Fruit fly (Drosophila melanogaster) whole organism, pupa: ENCODE results near the gene CG31928.

ENCODE experiments used
- CG10348 ChIP-seq: fragments of 200-800 bp; sonication (Bioruptor generic); IDR thresholded peaks from 2 replicates; pipeline ENCODE4 v1.3.6; 2022; ENCODE audit warnings: missing biosample characterization, missing genetic modification characterization
- CG12605 ChIP-seq: fragments of 200-800 bp; sonication (Bioruptor generic); IDR thresholded peaks from 2 replicates; pipeline ENCODE4 v1.3.6; 2022; ENCODE audit warnings: missing biosample characterization, missing genetic modification characterization
- CG13204 ChIP-seq: fragments of 200-800 bp; sonication (Bioruptor generic); optimal IDR thresholded peaks from 2 replicates; lab custom pipeline; 2018; ENCODE audit warnings: missing biosample characterization, mild to moderate bottlenecking, missing genetic modification characterization, moderate library complexity
- CG14655 ChIP-seq: fragments of 200-800 bp; sonication (Bioruptor generic); optimal IDR thresholded peaks from 3 replicates; lab custom pipeline; 2017; ENCODE audit warnings: mild to moderate bottlenecking, missing biosample characterization, missing genetic modification reagents, missing genetic modification characterization
- CG15710 ChIP-seq: fragments of 200-800 bp; sonication (Bioruptor generic); optimal IDR thresholded peaks from 2 replicates; lab custom pipeline; 2018; ENCODE audit warnings: missing biosample characterization, mild to moderate bottlenecking, missing genetic modification characterization, moderate library complexity
- CG17806 ChIP-seq: fragments of 200-800 bp; sonication (Bioruptor generic); optimal IDR thresholded peaks from 2 replicates; lab custom pipeline; 2018; ENCODE audit warnings: missing biosample characterization, mild to moderate bottlenecking, missing genetic modification characterization, moderate library complexity
- CG32121 ChIP-seq: fragments of 200-800 bp; sonication (Bioruptor generic); IDR thresholded peaks from 2 replicates; pipeline ENCODE4 v1.3.6; 2022; ENCODE audit warnings: missing biosample characterization, missing genetic modification characterization
- CG34367 ChIP-seq: fragments of 200-800 bp; sonication (Bioruptor generic); optimal IDR thresholded peaks from 2 replicates; lab custom pipeline; 2018; ENCODE audit warnings: missing biosample characterization, mild to moderate bottlenecking, missing genetic modification characterization
- CG4496 ChIP-seq: fragments of 200-800 bp; sonication (Bioruptor generic); IDR thresholded peaks from 3 replicates; pipeline ENCODE4 v1.3.6; 2022; ENCODE audit warnings: missing biosample characterization, missing genetic modification characterization
- CG8159 ChIP-seq: fragments of 200-800 bp; sonication (Bioruptor generic); optimal IDR thresholded peaks from 3 replicates; lab custom pipeline; 2018; ENCODE audit warnings: missing biosample characterization, mild to moderate bottlenecking, missing genetic modification characterization, moderate library complexity
- CG8301 ChIP-seq: fragments of 200-800 bp; sonication (Bioruptor generic); optimal IDR thresholded peaks from 2 replicates; lab custom pipeline; 2018; ENCODE audit warnings: missing biosample characterization, mild to moderate bottlenecking, missing genetic modification characterization
- CG9948 ChIP-seq: fragments of 200-800 bp; sonication (Bioruptor generic); optimal IDR thresholded peaks from 2 replicates; lab custom pipeline; 2018; ENCODE audit warnings: missing biosample characterization, mild to moderate bottlenecking, missing genetic modification characterization, moderate library complexity
- D1 ChIP-seq: fragments of 200-800 bp; sonication (Bioruptor generic); optimal IDR thresholded peaks from 2 replicates; lab custom pipeline; 2018; ENCODE audit warnings: missing biosample characterization, mild to moderate bottlenecking, missing genetic modification characterization, moderate library complexity
- EcR ChIP-seq: fragments of 200-800 bp; sonication (Bioruptor generic); optimal IDR thresholded peaks from 3 replicates; lab custom pipeline; 2019; ENCODE audit warnings: missing biosample characterization, missing genetic modification characterization, mild to moderate bottlenecking, moderate library complexity, missing genetic modification reagents
- Ets98B ChIP-seq: fragments of 200-800 bp; sonication (Bioruptor generic); IDR thresholded peaks from 2 replicates; pipeline ENCODE4 v1.3.6; 2022; ENCODE audit warnings: missing biosample characterization, missing genetic modification characterization
- Pif1A ChIP-seq: fragments of 200-800 bp; sonication (Bioruptor generic); optimal IDR thresholded peaks from 3 replicates; lab custom pipeline; 2016; ENCODE audit warnings: missing biosample characterization, missing genetic modification characterization
- Pif1B ChIP-seq: fragments of 200-800 bp; sonication (Bioruptor generic); optimal IDR thresholded peaks from 3 replicates; lab custom pipeline; 2016; ENCODE audit warnings: missing biosample characterization, missing genetic modification characterization
- Snoo ChIP-seq: fragments of 200-800 bp; sonication (Bioruptor generic); optimal IDR thresholded peaks from 3 replicates; lab custom pipeline; 2017; ENCODE audit warnings: missing biosample characterization, mild to moderate bottlenecking, missing genetic modification characterization, inconsistent platforms
- fd96Ca ChIP-seq: fragments of 200-800 bp; sonication (Bioruptor generic); IDR thresholded peaks from 3 replicates; pipeline ENCODE4 v1.3.6; 2022; ENCODE audit warnings: missing biosample characterization, missing genetic modification characterization
- gl ChIP-seq: fragments of 200-800 bp; sonication (Bioruptor generic); optimal IDR thresholded peaks from 2 replicates; lab custom pipeline; 2018; ENCODE audit warnings: missing biosample characterization, mild to moderate bottlenecking, missing genetic modification characterization
- rn ChIP-seq: fragments of 200-800 bp; sonication (Bioruptor generic); IDR thresholded peaks from 2 replicates; pipeline ENCODE4 v1.3.6; 2022; ENCODE audit warnings: missing biosample characterization, missing genetic modification characterization

The CG31928 gene

dm6 chr2L:1458584-1459203, 33.4 kb upstream of the CG31928 start:
- TF ChIP-seq Snoo (tag; lab: Kevin White, UChicago) = no peak
- TF ChIP-seq CG12605 (GFP tag; lab: Robert Waterston, UW) = peak; percentile 81
- TF ChIP-seq CG4496 (GFP tag; lab: Robert Waterston, UW) = peak; percentile 90
- peak; percentile 89 for TF ChIP-seq fd96Ca
- TF ChIP-seq Pif1B = peak; percentile 66
- peak; percentile 71 for TF ChIP-seq CG8301 (tag; lab: Kevin White, UChicago)
- 0 out of 2 replicates have a peak, but pooled peaks have one; percentile 25 for TF ChIP-seq CG10348 (GFP tag; lab: Robert Waterston, UW)
- TF ChIP-seq CG9948 (tag; lab: Kevin White, UChicago) = peak; percentile 71
- peak; percentile 80 for TF ChIP-seq CG8159
- peak; percentile 58 for TF ChIP-seq CG13204 (GFP tag; lab: Kevin White, UChicago)
- peak; percentile 75 for TF ChIP-seq CG34367 (tag; lab: Kevin White, UChicago)
- peak; percentile 84 for TF ChIP-seq Ets98B (GFP tag; lab: Robert Waterston, UW)
- TF ChIP-seq CG32121 (GFP tag; lab: Robert Waterston, UW) = peak; percentile 85
- TF ChIP-seq D1 (tag; lab: Kevin White, UChicago) = no peak
- peak; percentile 75 for TF ChIP-seq CG17806 (tag; lab: Kevin White, UChicago)
- peak; percentile 67 for TF ChIP-seq gl (tag; lab: Kevin White, UChicago)
- TF ChIP-seq CG15710 (tag; lab: Kevin White, UChicago) = peak; percentile 67
- peak; percentile 68 for TF ChIP-seq Pif1A (GFP tag; lab: Kevin White, UChicago)
- TF ChIP-seq rn (GFP tag; lab: Robert Waterston, UW) = peak; percentile 63
- TF ChIP-seq CG14655 (GFP tag; lab: Kevin White, UChicago) = peak; percentile 76
- TF ChIP-seq EcR (GFP tag; lab: Kevin White, UChicago) = no peak

dm6 chr2L:1459344-1459743, 32.8 kb upstream of the CG31928 start:
- TF ChIP-seq EcR (GFP tag; lab: Kevin White, UChicago) (no peak), CG14655 (GFP tag; lab: Kevin White, UChicago) (peak; percentile 68), CG10348 (GFP tag; lab: Robert Waterston, UW) (no peak), rn (GFP tag; lab: Robert Waterston, UW) (no peak), CG9948 (tag; lab: Kevin White, UChicago) (peak; percentile 63), CG8159 (peak; percentile 68), CG17806 (tag; lab: Kevin White, UChicago) (peak; percentile 65), CG34367 (tag; lab: Kevin White, UChicago) (peak; percentile 46), CG15710 (tag; lab: Kevin White, UChicago) (peak; percentile 62), D1 (tag; lab: Kevin White, UChicago) (no peak), CG32121 (GFP tag; lab: Robert Waterston, UW) (no peak), CG13204 (GFP tag; lab: Kevin White, UChicago) (no peak), Pif1B (peak; percentile 23), Ets98B (GFP tag; lab: Robert Waterston, UW) (no peak), CG4496 (GFP tag; lab: Robert Waterston, UW) (peak; percentile 27; the same call in 1 of the 3 replicates), Pif1A (GFP tag; lab: Kevin White, UChicago) (peak; percentile 14), CG8301 (tag; lab: Kevin White, UChicago) (peak; percentile 50), CG12605 (GFP tag; lab: Robert Waterston, UW) (no peak)
- TF ChIP-seq, all 21 proteins: peak for 10

dm6 chr2L:1460463-1461219, 31.5 kb upstream of the CG31928 start:
- TF ChIP-seq CG12605 (GFP tag; lab: Robert Waterston, UW) (peak; percentile 65; the same call in 1 of the 2 replicates), Snoo (tag; lab: Kevin White, UChicago) (no peak), EcR (GFP tag; lab: Kevin White, UChicago) (no peak), CG10348 (GFP tag; lab: Robert Waterston, UW) (no peak), Ets98B (GFP tag; lab: Robert Waterston, UW) (no peak), CG13204 (GFP tag; lab: Kevin White, UChicago) (peak; percentile 23), CG4496 (GFP tag; lab: Robert Waterston, UW) (peak; percentile 51; the same call in 1 of the 3 replicates), D1 (tag; lab: Kevin White, UChicago) (no peak)

- TF ChIP-seq CG10348 (GFP tag; lab: Robert Waterston, UW) = no peak
- no peak for TF ChIP-seq D1 (tag; lab: Kevin White, UChicago)
- TF ChIP-seq CG14655 (GFP tag; lab: Kevin White, UChicago) = peak; percentile 17
These were observed 30.0 kb upstream of the CG31928 start for dm6 chr2L:1462136-1462535.

dm6 chr2L:1463362-1463908, 28.7 kb upstream of the CG31928 start:
- no peak for TF ChIP-seq CG13204 (GFP tag; lab: Kevin White, UChicago)
- no peak for TF ChIP-seq CG4496 (GFP tag; lab: Robert Waterston, UW)
- no peak for TF ChIP-seq gl (tag; lab: Kevin White, UChicago)
- TF ChIP-seq CG8301 (tag; lab: Kevin White, UChicago) = no peak
- TF ChIP-seq CG15710 (tag; lab: Kevin White, UChicago) = no peak
- TF ChIP-seq fd96Ca = no peak
- TF ChIP-seq CG9948 (tag; lab: Kevin White, UChicago) = no peak
